Fruit fly (Drosophila melanogaster) whole organism, wandering third instar larva: ENCODE data around the gene CAH8.

Source experiments
- Abd-B ChIP-seq: fragments of >200 bp; optimal IDR thresholded peaks from 2 replicates; lab custom pipeline; 2017; ENCODE audit warnings: missing biosample characterization, missing genetic modification characterization
- CG32264 ChIP-seq: fragments of 200-800 bp; sonication (Bioruptor generic); optimal IDR thresholded peaks from 2 replicates; lab custom pipeline; 2016; ENCODE audit warnings: missing biosample characterization, missing genetic modification characterization
- CG9705 ChIP-seq: fragments of 200-800 bp; sonication (Bioruptor generic); optimal IDR thresholded peaks from 2 replicates; lab custom pipeline; 2018; ENCODE audit warnings: missing biosample characterization, mild to moderate bottlenecking, missing genetic modification characterization
- CrebA ChIP-seq: fragments of 200-800 bp; sonication (Bioruptor generic); optimal IDR thresholded peaks from 2 replicates; lab custom pipeline; 2016; ENCODE audit warnings: missing biosample characterization, mild to moderate bottlenecking, missing genetic modification characterization, borderline replicate concordance
- Dfd ChIP-seq: fragments of >200 bp; optimal IDR thresholded peaks from 2 replicates; lab custom pipeline; 2017; ENCODE audit warnings: missing biosample characterization, missing genetic modification characterization
- Dif ChIP-seq: fragments of 200-275, 200-300 bp; sonication (Bioruptor generic); optimal IDR thresholded peaks from 2 replicates; lab custom pipeline; 2018; ENCODE audit warnings: missing biosample characterization, missing genetic modification characterization; ENCODE audit not compliant: partially characterized antibody
- GATAd ChIP-seq: sonication (Bioruptor generic); optimal IDR thresholded peaks from 2 replicates; lab custom pipeline; 2016; ENCODE audit warnings: missing biosample characterization, missing genetic modification characterization
- HLH106 ChIP-seq: fragments of 200-800 bp; optimal IDR thresholded peaks from 3 replicates; lab custom pipeline; 2019; ENCODE audit warnings: missing biosample characterization, mild to moderate bottlenecking, missing genetic modification characterization, moderate library complexity
- Hnf4 ChIP-seq: fragments of 200-800 bp; sonication (Bioruptor generic); optimal IDR thresholded peaks from 2 replicates; lab custom pipeline; 2016; ENCODE audit warnings: missing biosample characterization, mild to moderate bottlenecking, missing genetic modification characterization
- Hr78 ChIP-seq: fragments of >200 bp; optimal IDR thresholded peaks from 2 replicates; lab custom pipeline; 2017; ENCODE audit warnings: missing biosample characterization, missing genetic modification characterization
- Hr83 ChIP-seq: fragments of 200-300 bp; sonication (Bioruptor generic); optimal IDR thresholded peaks from 2 replicates; lab custom pipeline; 2016; ENCODE audit warnings: missing biosample characterization, mild to moderate bottlenecking, missing genetic modification characterization, moderate library complexity; ENCODE audit not compliant: poor library complexity, severe bottlenecking
- Jra ChIP-seq: sonication (Bioruptor generic); optimal IDR thresholded peaks from 2 replicates; lab custom pipeline; 2016; ENCODE audit warnings: missing biosample characterization, missing genetic modification characterization
- Mio ChIP-seq: sonication (Bioruptor generic); optimal IDR thresholded peaks from 2 replicates; lab custom pipeline; 2016; ENCODE audit warnings: missing biosample characterization, missing genetic modification characterization
- Myc ChIP-seq: fragments of >200 bp; optimal IDR thresholded peaks from 2 replicates; lab custom pipeline; 2017
- N ChIP-seq: fragments of >200 bp; optimal IDR thresholded peaks from 2 replicates; lab custom pipeline; 2018; ENCODE audit warnings: missing biosample characterization, missing external identifiers, missing genetic modification characterization
- OdsH ChIP-seq: fragments of 200-800 bp; sonication (Bioruptor generic); optimal IDR thresholded peaks from 2 replicates; lab custom pipeline; 2016; ENCODE audit warnings: missing biosample characterization, mild to moderate bottlenecking, missing genetic modification characterization
- Rel ChIP-seq, 2 experiments: fragments of 200-800 bp; sonication (Bioruptor generic) in 1 of 2; optimal IDR thresholded peaks; 2 replicates in 1 of 2; 3 replicates in 1 of 2; lab custom pipeline; 2016 to 2019; ENCODE audit warnings: mild to moderate bottlenecking in 2 of 2, missing biosample characterization in 2 of 2, missing genetic modification characterization in 2 of 2, moderate library complexity in 1 of 2
- Sp1 ChIP-seq: fragments of 200-800 bp; sonication (Bioruptor generic); optimal IDR thresholded peaks from 3 replicates; lab custom pipeline; 2019; ENCODE audit warnings: missing biosample characterization, mild to moderate bottlenecking, missing genetic modification characterization, moderate library complexity
- Vsx2 ChIP-seq: fragments of 200-300, 225-300 bp; sonication (Bioruptor generic); optimal IDR thresholded peaks from 2 replicates; lab custom pipeline; 2018; ENCODE audit warnings: missing biosample characterization, missing genetic modification characterization; ENCODE audit not compliant: partially characterized antibody
- br ChIP-seq: fragments of 200-800 bp; sonication (Bioruptor generic); optimal IDR thresholded peaks from 2 replicates; lab custom pipeline; 2016; ENCODE audit warnings: missing biosample characterization, missing genetic modification characterization
- brk ChIP-seq: fragments of 200-800 bp; sonication (Bioruptor generic); optimal IDR thresholded peaks from 2 replicates; lab custom pipeline; 2016; ENCODE audit warnings: missing biosample characterization, mild to moderate bottlenecking, missing genetic modification characterization
- dl ChIP-seq, 2 experiments: fragments of 175-275, 200-275 bp in 1 of 2; fragments of 200-275 bp in 1 of 2; sonication (Bioruptor generic); optimal IDR thresholded peaks; lab custom pipeline; 2018; ENCODE audit warnings: mild to moderate bottlenecking in 2 of 2, missing biosample characterization in 2 of 2, missing genetic modification characterization in 2 of 2, moderate library complexity in 2 of 2; ENCODE audit not compliant: partially characterized antibody in 2 of 2, insufficient read depth in 1 of 2
- dmrt93B ChIP-seq: fragments of 200-800 bp; sonication (Bioruptor generic); optimal IDR thresholded peaks from 2 replicates; lab custom pipeline; 2018; ENCODE audit warnings: missing biosample characterization, mild to moderate bottlenecking, missing genetic modification characterization
- dsf ChIP-seq: sonication (Bioruptor generic); optimal IDR thresholded peaks from 2 replicates; lab custom pipeline; 2016; ENCODE audit warnings: missing biosample characterization, missing genetic modification characterization, borderline replicate concordance
- ey ChIP-seq: fragments of 200-800 bp; sonication (Bioruptor generic); optimal IDR thresholded peaks from 2 replicates; lab custom pipeline; 2016; ENCODE audit warnings: missing biosample characterization, missing genetic modification characterization
- foxo ChIP-seq, 2 experiments: fragments of 200-800 bp; sonication (Bioruptor generic); optimal IDR thresholded peaks; 2 replicates in 1 of 2; 3 replicates in 1 of 2; lab custom pipeline; 2016 to 2017; ENCODE audit warnings: missing biosample characterization in 2 of 2, missing genetic modification characterization in 2 of 2
- fru ChIP-seq: fragments of 200-800 bp; sonication (Bioruptor generic); optimal IDR thresholded peaks from 3 replicates; lab custom pipeline; 2016; ENCODE audit warnings: missing biosample characterization, mild to moderate bottlenecking, missing genetic modification characterization
- h ChIP-seq: fragments of 200-800 bp; sonication (Bioruptor generic); optimal IDR thresholded peaks from 3 replicates; lab custom pipeline; 2016; ENCODE audit warnings: missing biosample characterization, mild to moderate bottlenecking, missing genetic modification characterization
- jim ChIP-seq: fragments of 175-275, 200-325 bp; sonication (Bioruptor generic); optimal IDR thresholded peaks from 2 replicates; lab custom pipeline; 2016; ENCODE audit warnings: missing biosample characterization, mild to moderate bottlenecking, missing genetic modification characterization
- lola ChIP-seq: fragments of >200 bp; optimal IDR thresholded peaks from 2 replicates; lab custom pipeline; 2017; ENCODE audit warnings: missing biosample characterization, missing genetic modification characterization
- pan ChIP-seq: fragments of >200 bp; optimal IDR thresholded peaks from 2 replicates; lab custom pipeline; 2017
- psq ChIP-seq: fragments of 200-800 bp; sonication (Bioruptor generic); optimal IDR thresholded peaks from 3 replicates; lab custom pipeline; 2017; ENCODE audit warnings: missing biosample characterization, mild to moderate bottlenecking, missing genetic modification characterization, moderate library complexity
- rgr ChIP-seq: fragments of 200-800 bp; sonication (Bioruptor generic); optimal IDR thresholded peaks from 3 replicates; lab custom pipeline; 2016; ENCODE audit warnings: missing biosample characterization, mild to moderate bottlenecking, missing genetic modification characterization
- sage ChIP-seq: fragments of 200-800 bp; sonication (Bioruptor generic); optimal IDR thresholded peaks from 2 replicates; lab custom pipeline; 2016; ENCODE audit warnings: missing biosample characterization, mild to moderate bottlenecking, missing genetic modification characterization
- sv ChIP-seq: fragments of 200-800 bp; sonication (Bioruptor generic); optimal IDR thresholded peaks from 3 replicates; lab custom pipeline; 2016; ENCODE audit warnings: missing biosample characterization, missing genetic modification characterization
- tai ChIP-seq: sonication (Bioruptor generic); optimal IDR thresholded peaks from 2 replicates; lab custom pipeline; 2016; ENCODE audit warnings: missing biosample characterization, missing genetic modification characterization
- usp ChIP-seq: fragments of >200 bp; optimal IDR thresholded peaks from 2 replicates; lab custom pipeline; 2017; ENCODE audit warnings: missing biosample characterization, missing genetic modification characterization
- woc ChIP-seq: sonication (Bioruptor generic); optimal IDR thresholded peaks from 2 replicates; lab custom pipeline; 2016; ENCODE audit warnings: missing biosample characterization, mild to moderate bottlenecking, missing genetic modification characterization

CAH8 gene

DNA sequence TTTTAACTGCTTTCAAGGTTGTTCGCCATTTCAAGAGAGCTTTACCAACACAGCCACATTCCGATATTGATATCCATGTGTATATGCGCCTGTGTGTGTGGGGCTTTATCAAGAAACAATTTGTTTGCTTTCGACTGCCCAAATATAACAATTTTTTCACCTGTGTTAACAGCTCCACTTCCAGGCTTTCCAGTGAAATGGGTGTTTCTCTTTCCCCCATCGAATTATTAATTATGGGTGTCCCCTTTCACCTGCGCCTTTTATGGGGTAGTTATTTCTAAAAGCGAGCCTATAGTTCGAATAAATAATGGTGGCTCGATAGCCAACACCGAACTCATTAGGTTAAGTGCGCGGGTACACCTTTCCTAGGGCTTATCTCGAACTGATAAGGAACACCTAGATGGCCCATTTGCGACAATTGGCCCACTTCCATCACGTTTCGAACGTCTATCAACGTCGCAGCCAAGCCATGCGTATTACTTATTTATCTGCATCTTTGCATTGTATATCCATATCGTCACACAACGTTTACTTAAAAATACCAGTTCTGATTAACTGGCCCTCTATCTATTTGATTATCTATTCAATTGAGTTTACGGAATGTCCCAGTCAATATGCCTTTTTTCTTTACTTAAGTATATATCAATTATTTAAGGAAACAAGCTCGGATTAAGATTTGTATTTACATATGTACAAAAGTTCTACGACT, 22.5 kb upstream of the CAH8 start:
- TF ChIP-seq Hr83 (GFP tag; lab: Kevin White, UChicago) (peak; percentile 91), pan (lab: Kevin White, UChicago) (no peak), rgr (GFP tag; lab: Kevin White, UChicago) (peak; percentile 59), Dif (GFP tag; lab: Kevin White, UChicago) (no peak), HLH106 (tag; lab: Kevin White, UChicago) (no peak), dl (GFP tag; optimal IDR thresholded peaks at IDR 0.05; lab: Kevin White, UChicago; ENCODE audit: insufficient read depth in 1 of 2, partially characterized antibody in 2 of 2) (no peak), Rel (GFP tag; optimal IDR thresholded peaks at IDR 0.05; lab: Kevin White, UChicago) (no peak), Rel (tag; optimal IDR thresholded peaks at IDR 0.05; lab: Kevin White, UChicago) (peak; percentile 33), Sp1 (GFP tag; lab: Kevin White, UChicago) (peak; percentile 34), usp (GFP tag; lab: Kevin White, UChicago) (no peak), OdsH (peak; percentile 59), N (GFP tag; lab: Kevin White, UChicago) (no peak), Mio (GFP tag; lab: Kevin White, UChicago) (no peak), sage (GFP tag; lab: Kevin White, UChicago) (peak; percentile 23), CG9705 (GFP tag; lab: Kevin White, UChicago) (no peak), CG32264 (GFP tag; lab: Kevin White, UChicago) (no peak), br (peak; percentile 49), foxo (GFP tag; optimal IDR thresholded peaks at IDR 0.05; lab: Kevin White, UChicago) (peak in 1 of 2 experiments; percentile 12), fru (GFP tag; lab: Kevin White, UChicago) (peak; percentile 43), Hnf4 (GFP tag; lab: Kevin White, UChicago) (peak; percentile 58), h (GFP tag; lab: Kevin White, UChicago) (peak; percentile 57)
- TF ChIP-seq, all 38 proteins: peak for 11

DNA sequence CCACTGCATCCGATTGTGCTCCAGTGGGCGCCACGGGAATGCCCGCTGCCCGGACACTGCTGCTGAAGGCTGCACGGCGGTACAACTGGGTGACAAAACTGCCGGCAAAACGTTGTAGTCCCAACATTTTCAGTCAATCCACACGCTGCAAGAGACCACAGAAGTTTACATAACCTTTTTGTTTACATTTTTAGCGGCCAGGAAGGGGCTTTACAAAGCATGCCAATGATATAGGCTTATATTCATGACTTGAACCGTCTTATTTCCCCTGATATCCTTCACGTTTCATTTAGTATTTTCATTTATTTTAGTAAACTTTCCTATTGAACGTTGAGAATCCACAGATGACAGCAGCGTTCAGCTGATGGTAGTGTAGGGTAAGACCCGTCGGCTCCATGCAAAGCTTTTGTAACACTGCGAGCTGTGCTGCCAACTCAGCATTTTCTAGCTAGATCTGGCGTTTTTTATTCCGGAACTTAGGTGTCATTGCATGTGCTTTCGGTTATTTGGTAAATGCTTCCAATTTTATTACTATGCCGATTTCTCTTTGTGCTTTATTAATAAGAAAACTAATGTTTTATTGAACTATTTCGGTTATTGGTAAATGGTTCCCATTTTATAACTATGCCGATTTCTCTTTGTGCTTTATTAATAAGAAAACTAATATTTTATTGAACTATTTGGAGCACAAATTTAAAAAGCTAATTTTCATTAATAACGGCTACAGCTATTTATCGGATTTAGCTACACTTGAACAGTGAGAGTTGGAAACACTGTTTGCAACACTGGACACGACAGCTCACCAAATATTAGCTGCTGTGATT, 21.2 kb upstream of the CAH8 start, which contains the start of the genes CG13850 and lqfR:
TSS of gene CG13850 (minus strand) at position 379 of the 824 bp plus-strand sequence.
TSS of gene lqfR (plus strand) at position 765 of the 824 bp plus-strand sequence.
- no peak for TF ChIP-seq Dfd
- no peak for TF ChIP-seq jim
- peak; percentile 86 for TF ChIP-seq Hnf4 (GFP tag; lab: Kevin White, UChicago)
- peak; percentile 38 for TF ChIP-seq Mio (GFP tag; lab: Kevin White, UChicago)
- TF ChIP-seq CG32264 (GFP tag; lab: Kevin White, UChicago): peak; percentile 3
- peak; percentile 59 for TF ChIP-seq CG9705 (GFP tag; lab: Kevin White, UChicago)
- TF ChIP-seq br: peak; percentile 77
- no peak for TF ChIP-seq pan (lab: Kevin White, UChicago)
- TF ChIP-seq Hr83 (GFP tag; lab: Kevin White, UChicago): peak; percentile 59
- TF ChIP-seq lola (GFP tag; lab: Kevin White, UChicago): no peak
- peak; percentile 41 for TF ChIP-seq GATAd (GFP tag; lab: Kevin White, UChicago)
- TF ChIP-seq ey (GFP tag; lab: Kevin White, UChicago): peak; percentile 75
- peak in 1 of 2 experiments; percentile 85 for TF ChIP-seq foxo (GFP tag; optimal IDR thresholded peaks at IDR 0.05; lab: Kevin White, UChicago)
- no peak for TF ChIP-seq Vsx2 (GFP tag; lab: Kevin White, UChicago)
- TF ChIP-seq Jra: peak; percentile 85
- TF ChIP-seq Rel (GFP tag; optimal IDR thresholded peaks at IDR 0.05; lab: Kevin White, UChicago): no peak
- peak; percentile 48 for TF ChIP-seq Rel (tag; optimal IDR thresholded peaks at IDR 0.05; lab: Kevin White, UChicago)
- TF ChIP-seq OdsH: peak; percentile 76
- peak; percentile 86 for TF ChIP-seq h (GFP tag; lab: Kevin White, UChicago)
- TF ChIP-seq dl (GFP tag; optimal IDR thresholded peaks at IDR 0.05; lab: Kevin White, UChicago; ENCODE audit: insufficient read depth in 1 of 2, partially characterized antibody in 2 of 2): no peak
- TF ChIP-seq sage (GFP tag; lab: Kevin White, UChicago): peak; percentile 44
- TF ChIP-seq Dif (GFP tag; lab: Kevin White, UChicago): no peak
- no peak for TF ChIP-seq CrebA
- no peak for TF ChIP-seq tai (GFP tag; lab: Kevin White, UChicago)
- peak; percentile 80 for TF ChIP-seq rgr (GFP tag; lab: Kevin White, UChicago)
- no peak for TF ChIP-seq usp (GFP tag; lab: Kevin White, UChicago)
- peak; percentile 79 for TF ChIP-seq sv (GFP tag; lab: Kevin White, UChicago)
- TF ChIP-seq Sp1 (GFP tag; lab: Kevin White, UChicago): peak; percentile 75
- peak; percentile 67 for TF ChIP-seq dsf (GFP tag; lab: Kevin White, UChicago)
- peak; percentile 99 for TF ChIP-seq Myc (lab: Kevin White, UChicago)
- TF ChIP-seq woc (GFP tag; lab: Kevin White, UChicago): peak; percentile 94
- TF ChIP-seq HLH106 (tag; lab: Kevin White, UChicago): peak; percentile 74
- no peak for TF ChIP-seq brk (GFP tag; lab: Kevin White, UChicago)
- TF ChIP-seq fru (GFP tag; lab: Kevin White, UChicago): peak; percentile 86
- no peak for TF ChIP-seq Hr78 (GFP tag; lab: Kevin White, UChicago)
- peak; percentile 80 for TF ChIP-seq dmrt93B
- TF ChIP-seq N (GFP tag; lab: Kevin White, UChicago): no peak
- peak; percentile 77 for TF ChIP-seq psq (GFP tag; lab: Kevin White, UChicago)
- TF ChIP-seq Abd-B: no peak
